Fruit fly (Drosophila melanogaster) whole organism, embryonic: ENCODE data around the gene TotM.

Source experiments
- Awh ChIP-seq: fragments of 200-800 bp; sonication (Bioruptor generic); IDR thresholded peaks from 2 replicates; pipeline ENCODE4, ENCODE4 v1.3.6; 2022; ENCODE audit warnings: missing biosample characterization, missing genetic modification characterization
- CG10979 ChIP-seq: fragments of 200-800 bp; sonication (Bioruptor generic); optimal IDR thresholded peaks from 2 replicates; lab custom pipeline; 2018; ENCODE audit warnings: missing biosample characterization, mild to moderate bottlenecking, missing genetic modification characterization, moderate library complexity
- CG8359 ChIP-seq: fragments of 200-800 bp; sonication (Bioruptor generic); optimal IDR thresholded peaks from 2 replicates; lab custom pipeline; 2017; ENCODE audit warnings: missing biosample characterization, mild to moderate bottlenecking, missing genetic modification characterization, borderline replicate concordance
- Dfd ChIP-seq, 2 experiments: fragments of >200 bp; optimal IDR thresholded peaks; 2 replicates each; lab custom pipeline; 2017; ENCODE audit warnings: missing biosample characterization in 2 of 2, missing genetic modification characterization in 2 of 2
- E2f2 ChIP-seq: fragments of 200-800 bp; sonication (Bioruptor generic); IDR thresholded peaks from 2 replicates; pipeline ENCODE4 v1.3.6; 2022; ENCODE audit warnings: missing biosample characterization, missing genetic modification characterization
- Mes4 ChIP-seq: fragments of 200-800 bp; sonication (Bioruptor generic); optimal IDR thresholded peaks from 2 replicates; lab custom pipeline; 2016; ENCODE audit warnings: missing biosample characterization, missing genetic modification characterization
- ab ChIP-seq: fragments of 200-800 bp; sonication (Bioruptor generic); optimal IDR thresholded peaks from 2 replicates; lab custom pipeline; 2016; ENCODE audit warnings: missing biosample characterization, missing genetic modification characterization
- fu2 ChIP-seq: fragments of 200-800 bp; sonication (Bioruptor generic); optimal IDR thresholded peaks from 2 replicates; lab custom pipeline; 2016; ENCODE audit warnings: missing biosample characterization, missing genetic modification characterization
- insv ChIP-seq, 2 experiments: fragments of 200-800 bp; sonication (Bioruptor generic); optimal IDR thresholded peaks; 3 replicates each; lab custom pipeline; 2016 to 2018; ENCODE audit warnings: missing biosample characterization in 2 of 2, missing genetic modification characterization in 2 of 2
- repo ChIP-seq: fragments of 200-800 bp; sonication (Bioruptor generic); optimal IDR thresholded peaks from 2 replicates; lab custom pipeline; 2016; ENCODE audit warnings: missing biosample characterization, missing genetic modification characterization
- rib ChIP-seq: fragments of 200-800 bp; sonication (Bioruptor generic); IDR thresholded peaks from 2 replicates; pipeline ENCODE4 v1.3.6; 2022; ENCODE audit warnings: missing biosample characterization, missing genetic modification characterization

- TF ChIP-seq Mes4 = no peak
- TF ChIP-seq Dfd (GFP tag; optimal IDR thresholded peaks at IDR 0.05; lab: Kevin White, UChicago) = no peak
- TF ChIP-seq Awh (GFP tag; lab: Robert Waterston, UW) = no peak
- no peak for TF ChIP-seq repo
- TF ChIP-seq E2f2 (GFP tag; lab: Robert Waterston, UW) = no peak
- no peak for TF ChIP-seq fu2 (GFP tag; lab: Kevin White, UChicago)
- TF ChIP-seq ab (GFP tag; lab: Kevin White, UChicago) = no peak
- TF ChIP-seq rib = no peak
- no peak for TF ChIP-seq CG10979 (tag; lab: Kevin White, UChicago)
- no peak for TF ChIP-seq insv (GFP tag; optimal IDR thresholded peaks at IDR 0.05; lab: Kevin White, UChicago)
- TF ChIP-seq CG8359 = no peak
Observed at dm6 chr2L:5292643-5292963, 37.1 kb upstream of the TotM start.
